Fruit fly (Drosophila melanogaster) whole organism, embryonic: ENCODE results near the gene Atg13.

Source experiments
- Adf1 ChIP-seq: fragments of 200-800 bp; sonication (Bioruptor generic); IDR thresholded peaks from 2 replicates; pipeline ENCODE4 v1.3.6; 2022; ENCODE audit warnings: missing biosample characterization, missing genetic modification characterization
- Awh ChIP-seq: fragments of 200-800 bp; sonication (Bioruptor generic); IDR thresholded peaks from 2 replicates; pipeline ENCODE4, ENCODE4 v1.3.6; 2022; ENCODE audit warnings: missing biosample characterization, missing genetic modification characterization
- Blimp-1 ChIP-seq: fragments of 200-800 bp; sonication (Bioruptor generic); optimal IDR thresholded peaks from 3 replicates; lab custom pipeline; 2018; ENCODE audit warnings: missing biosample characterization, missing genetic modification characterization, mild to moderate bottlenecking, moderate library complexity, missing genetic modification reagents
- CG1024 ChIP-seq: fragments of 200-800 bp; sonication (Bioruptor generic); IDR thresholded peaks from 2 replicates; pipeline ENCODE4 v1.3.6; 2022; ENCODE audit warnings: missing biosample characterization, missing genetic modification characterization
- CG10366 ChIP-seq: fragments of 200-800 bp; sonication (Bioruptor generic); IDR thresholded peaks from 2 replicates; pipeline ENCODE4 v1.3.6; 2022; ENCODE audit warnings: missing biosample characterization, missing genetic modification characterization
- CG10543 ChIP-seq: fragments of 200-800 bp; sonication (Bioruptor generic); optimal IDR thresholded peaks from 3 replicates; lab custom pipeline; 2017; ENCODE audit warnings: missing biosample characterization, mild to moderate bottlenecking, missing genetic modification characterization, moderate library complexity
- CG10565 ChIP-seq: fragments of 200-800 bp; sonication (Bioruptor generic); optimal IDR thresholded peaks from 3 replicates; lab custom pipeline; 2016; ENCODE audit warnings: missing biosample characterization, mild to moderate bottlenecking, missing genetic modification characterization
- CG12071 ChIP-seq: fragments of 200-800 bp; sonication (Bioruptor generic); optimal IDR thresholded peaks from 3 replicates; lab custom pipeline; 2018; ENCODE audit warnings: missing biosample characterization, mild to moderate bottlenecking, missing genetic modification characterization
- CG12299 ChIP-seq: fragments of 200-800 bp; sonication (Bioruptor generic); optimal IDR thresholded peaks from 2 replicates; lab custom pipeline; 2018; ENCODE audit warnings: missing biosample characterization, mild to moderate bottlenecking, missing genetic modification characterization
- CG1233 ChIP-seq: fragments of 200-800 bp; sonication (Bioruptor generic); optimal IDR thresholded peaks from 4 replicates; lab custom pipeline; 2018; ENCODE audit warnings: missing biosample characterization, mild to moderate bottlenecking, missing genetic modification characterization
- CG14860 ChIP-seq: fragments of 200-800 bp; sonication (Bioruptor generic); IDR thresholded peaks from 3 replicates; pipeline ENCODE4 v1.3.6; 2022; ENCODE audit warnings: missing biosample characterization, missing genetic modification characterization; ENCODE audit not compliant: partially characterized antibody
- CG15479 ChIP-seq: fragments of 200-800 bp; sonication (Bioruptor generic); optimal IDR thresholded peaks from 3 replicates; lab custom pipeline; 2019; ENCODE audit warnings: missing biosample characterization, mild to moderate bottlenecking, missing genetic modification characterization, moderate library complexity
- CG1792 ChIP-seq: fragments of 200-800 bp; sonication (Bioruptor generic); optimal IDR thresholded peaks from 2 replicates; lab custom pipeline; 2016; ENCODE audit warnings: missing biosample characterization, missing genetic modification characterization
- CG18599 ChIP-seq: fragments of 200-800 bp; sonication (Bioruptor generic); optimal IDR thresholded peaks from 3 replicates; lab custom pipeline; 2017; ENCODE audit warnings: missing biosample characterization, missing genetic modification characterization, mild to moderate bottlenecking, moderate library complexity, missing genetic modification reagents
- CG2116 ChIP-seq: fragments of 200-800 bp; sonication (Bioruptor generic); optimal IDR thresholded peaks from 3 replicates; lab custom pipeline; 2018; ENCODE audit warnings: missing biosample characterization, mild to moderate bottlenecking, missing genetic modification characterization
- CG31365 ChIP-seq: fragments of 200-800 bp; sonication (Bioruptor generic); optimal IDR thresholded peaks from 2 replicates; lab custom pipeline; 2018; ENCODE audit warnings: missing biosample characterization, mild to moderate bottlenecking, missing genetic modification characterization
- CG32532 ChIP-seq: fragments of 200-800 bp; sonication (Bioruptor generic); IDR thresholded peaks from 2 replicates; pipeline ENCODE4 v1.3.6; 2022; ENCODE audit warnings: missing biosample characterization, missing genetic modification characterization
- CG34376 ChIP-seq: fragments of 200-800 bp; sonication (Bioruptor generic); optimal IDR thresholded peaks from 2 replicates; lab custom pipeline; 2018; ENCODE audit warnings: missing biosample characterization, mild to moderate bottlenecking, missing genetic modification characterization
- CG3847 ChIP-seq: fragments of 200-800 bp; sonication (Bioruptor generic); IDR thresholded peaks from 2 replicates; pipeline ENCODE4 v1.3.6; 2022; ENCODE audit warnings: missing biosample characterization, missing genetic modification characterization
- CG42726 ChIP-seq: fragments of 200-800 bp; sonication (Bioruptor generic); IDR thresholded peaks from 2 replicates; pipeline ENCODE4 v1.3.6; 2022; ENCODE audit warnings: missing biosample characterization, missing genetic modification characterization; ENCODE audit not compliant: partially characterized antibody
- CG4360 ChIP-seq: fragments of 200-800 bp; sonication (Bioruptor generic); IDR thresholded peaks from 2 replicates; pipeline ENCODE4 v1.3.6; 2022; ENCODE audit warnings: missing biosample characterization, missing genetic modification characterization
- CG4707 ChIP-seq: fragments of 200-800 bp; sonication (Bioruptor generic); optimal IDR thresholded peaks from 2 replicates; lab custom pipeline; 2018; ENCODE audit warnings: missing biosample characterization, mild to moderate bottlenecking, missing genetic modification characterization, moderate library complexity
- CG7745 ChIP-seq: fragments of 200-800 bp; sonication (Bioruptor generic); optimal IDR thresholded peaks from 2 replicates; lab custom pipeline; 2018; ENCODE audit warnings: missing biosample characterization, mild to moderate bottlenecking, missing genetic modification characterization, moderate library complexity
- CG8290 ChIP-seq, 3 experiments: fragments of 200-800 bp; sonication (Bioruptor generic); optimal IDR thresholded peaks; 2 replicates each; lab custom pipeline; 2016 to 2019; ENCODE audit warnings: missing biosample characterization in 3 of 3, missing genetic modification characterization in 3 of 3, mild to moderate bottlenecking in 2 of 3, moderate library complexity in 1 of 3
- CG9797 ChIP-seq: fragments of 200-800 bp; sonication (Bioruptor generic); optimal IDR thresholded peaks from 3 replicates; lab custom pipeline; 2018; ENCODE audit warnings: missing biosample characterization, mild to moderate bottlenecking, missing genetic modification characterization
- Dad ChIP-seq: fragments of 200-800 bp; sonication (Bioruptor generic); optimal IDR thresholded peaks from 3 replicates; lab custom pipeline; 2016; ENCODE audit warnings: missing biosample characterization, missing genetic modification characterization
- Dip2 ChIP-seq: fragments of 200-800 bp; sonication (Bioruptor generic); IDR thresholded peaks from 2 replicates; pipeline ENCODE4 v1.3.6; 2022; ENCODE audit warnings: missing biosample characterization, missing genetic modification characterization
- Dref ChIP-seq: fragments of 200-800 bp; sonication (Bioruptor generic); IDR thresholded peaks from 2 replicates; pipeline ENCODE4 v1.3.6; 2022; ENCODE audit warnings: missing biosample characterization, missing genetic modification characterization
- Fer1 ChIP-seq: fragments of 200-800 bp; sonication (Bioruptor generic); optimal IDR thresholded peaks from 2 replicates; lab custom pipeline; 2017; ENCODE audit warnings: missing biosample characterization, mild to moderate bottlenecking, missing genetic modification characterization
- Hmx ChIP-seq: fragments of 200-800 bp; sonication (Bioruptor generic); optimal IDR thresholded peaks from 2 replicates; lab custom pipeline; 2016; ENCODE audit warnings: missing biosample characterization, missing genetic modification characterization
- Pdp1 ChIP-seq, 2 experiments: fragments of 200-800 bp; sonication (Bioruptor generic); optimal IDR thresholded peaks; 3 replicates each; lab custom pipeline; 2016; ENCODE audit warnings: missing biosample characterization in 2 of 2, missing genetic modification characterization in 2 of 2, mild to moderate bottlenecking in 1 of 2, moderate library complexity in 1 of 2
- Ptx1 ChIP-seq: fragments of 200-800 bp; sonication (Bioruptor generic); IDR thresholded peaks from 2 replicates; pipeline ENCODE4 v1.3.6; 2022; ENCODE audit warnings: missing biosample characterization, missing genetic modification characterization
- Sin3A ChIP-seq: fragments of >200 bp; optimal IDR thresholded peaks from 2 replicates; lab custom pipeline; 2018
- Sox102F ChIP-seq: fragments of 200-800 bp; sonication (Bioruptor generic); optimal IDR thresholded peaks from 2 replicates; lab custom pipeline; 2018; ENCODE audit warnings: missing biosample characterization, mild to moderate bottlenecking, missing genetic modification characterization, moderate library complexity
- Vsx1 ChIP-seq: fragments of 200-800 bp; sonication (Bioruptor generic); optimal IDR thresholded peaks from 2 replicates; lab custom pipeline; 2017; ENCODE audit warnings: missing biosample characterization, mild to moderate bottlenecking, missing genetic modification characterization, missing genetic modification reagents
- al ChIP-seq: fragments of 200-800 bp; sonication (Bioruptor generic); IDR thresholded peaks from 2 replicates; pipeline ENCODE4 v1.3.6; 2022; ENCODE audit warnings: missing biosample characterization, missing genetic modification characterization
- crc ChIP-seq: fragments of 200-800 bp; sonication (Bioruptor generic); optimal IDR thresholded peaks from 2 replicates; lab custom pipeline; 2016; ENCODE audit warnings: missing biosample characterization, missing genetic modification characterization
- danr ChIP-seq: fragments of 200-800 bp; sonication (Bioruptor generic); IDR thresholded peaks from 2 replicates; pipeline ENCODE4 v1.3.6; 2022; ENCODE audit warnings: missing biosample characterization, missing genetic modification characterization
- dati ChIP-seq: fragments of 200-800 bp; sonication (Bioruptor generic); IDR thresholded peaks from 2 replicates; pipeline ENCODE4 v1.3.6; 2022; ENCODE audit warnings: missing biosample characterization, missing genetic modification characterization
- exex ChIP-seq: fragments of 200-800 bp; sonication (Bioruptor generic); optimal IDR thresholded peaks from 4 replicates; lab custom pipeline; 2018; ENCODE audit warnings: missing biosample characterization, mild to moderate bottlenecking, missing genetic modification characterization, moderate library complexity
- ftz-f1 ChIP-seq: fragments of 200-800 bp; sonication (Bioruptor generic); optimal IDR thresholded peaks from 2 replicates; lab custom pipeline; 2016; ENCODE audit warnings: missing biosample characterization, missing genetic modification characterization
- lmd ChIP-seq: fragments of 200-800 bp; sonication (Bioruptor generic); IDR thresholded peaks from 2 replicates; pipeline ENCODE4 v1.3.6; 2022; ENCODE audit warnings: missing biosample characterization, missing genetic modification characterization
- mirr ChIP-seq: fragments of 200-800 bp; sonication (Bioruptor generic); optimal IDR thresholded peaks from 3 replicates; lab custom pipeline; 2018; ENCODE audit warnings: missing biosample characterization, mild to moderate bottlenecking, missing genetic modification characterization
- nerfin-2 ChIP-seq: fragments of 200-800 bp; sonication (Bioruptor generic); IDR thresholded peaks from 2 replicates; pipeline ENCODE4 v1.3.6; 2022; ENCODE audit warnings: missing biosample characterization, missing genetic modification characterization; ENCODE audit not compliant: partially characterized antibody
- ro ChIP-seq: fragments of 200-800 bp; sonication (Bioruptor generic); IDR thresholded peaks from 2 replicates; pipeline ENCODE4 v1.3.6; 2022; ENCODE audit warnings: missing biosample characterization, missing genetic modification characterization
- sd ChIP-seq: fragments of 200-800 bp; sonication (Bioruptor generic); optimal IDR thresholded peaks from 3 replicates; lab custom pipeline; 2018; ENCODE audit warnings: missing biosample characterization, mild to moderate bottlenecking, missing genetic modification characterization, moderate library complexity
- tap ChIP-seq: fragments of 200-800 bp; optimal IDR thresholded peaks from 3 replicates; lab custom pipeline; 2019; ENCODE audit warnings: missing biosample characterization, mild to moderate bottlenecking, missing genetic modification characterization, moderate library complexity
- tup ChIP-seq: fragments of 200-800 bp; sonication (Bioruptor generic); optimal IDR thresholded peaks from 2 replicates; lab custom pipeline; 2016; ENCODE audit warnings: missing biosample characterization, mild to moderate bottlenecking, missing genetic modification characterization, moderate library complexity
- wdn ChIP-seq: fragments of 200-800 bp; sonication (Bioruptor generic); IDR thresholded peaks from 2 replicates; pipeline ENCODE4 v1.3.6; 2022; ENCODE audit warnings: missing biosample characterization, missing genetic modification characterization

Atg13 gene

DNA sequence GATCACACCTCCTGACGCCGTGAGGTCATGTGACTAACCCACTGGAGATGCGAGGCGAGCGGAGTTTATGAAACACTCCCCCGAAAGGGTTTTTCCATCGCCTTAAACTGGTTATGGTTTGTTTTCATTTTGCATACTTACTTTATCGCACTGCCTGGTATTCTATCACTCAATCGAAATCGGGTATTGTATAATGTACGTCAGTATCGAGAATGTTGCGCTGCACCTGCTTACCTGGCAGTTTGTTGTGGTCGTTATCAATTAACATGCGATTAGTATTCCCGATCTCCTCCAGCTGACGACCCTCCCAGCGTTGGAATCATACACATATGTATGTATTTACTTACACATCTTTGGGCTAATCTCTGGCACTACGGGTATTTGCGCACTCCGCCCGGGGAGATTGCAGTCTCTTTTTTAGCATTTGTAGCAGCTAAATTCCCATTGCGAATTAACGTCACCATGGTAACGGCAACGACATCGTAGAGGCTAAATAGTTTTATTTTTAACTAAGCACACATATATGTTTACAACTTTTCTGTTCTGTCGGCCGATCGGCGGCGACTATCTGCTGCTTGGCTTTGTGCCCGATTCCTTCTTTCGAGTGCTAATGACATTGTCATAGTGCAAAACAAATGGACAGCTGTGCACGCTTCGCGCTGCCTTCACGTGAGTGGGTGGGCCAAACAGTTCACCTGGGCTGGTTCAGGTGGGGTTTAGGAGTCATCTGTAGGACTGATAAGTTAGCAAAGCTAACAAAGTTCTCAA lies 3.5 kb downstream of the Atg13 start (continued):
- TF ChIP-seq nerfin-2 (GFP tag; lab: Robert Waterston, UW) (no peak; the same call in 1 of the 2 replicates), Dip2 (GFP tag; lab: Robert Waterston, UW) (no peak), CG1024 (GFP tag; lab: Robert Waterston, UW) (peak; percentile 27; the same call in 1 of the 2 replicates), CG14860 (no peak), tup (GFP tag; lab: Kevin White, UChicago) (no peak), Ptx1 (no peak), CG18599 (peak; percentile 45), CG9797 (GFP tag; lab: Kevin White, UChicago) (no peak), Adf1 (GFP tag; lab: Robert Waterston, UW) (no peak), Fer1 (GFP tag; lab: Kevin White, UChicago) (no peak), exex (peak; percentile 47), CG32532 (GFP tag; lab: Robert Waterston, UW) (peak; percentile 7; the same call in 1 of the 2 replicates), Sox102F (GFP tag; lab: Kevin White, UChicago) (no peak), ro (GFP tag; lab: Robert Waterston, UW) (no peak), sd (tag; lab: Kevin White, UChicago) (no peak), CG34376 (GFP tag; lab: Kevin White, UChicago) (peak; percentile 34), CG42726 (GFP tag; lab: Robert Waterston, UW) (no peak), danr (GFP tag; lab: Robert Waterston, UW) (no peak), tap (tag; lab: Kevin White, UChicago) (no peak), Vsx1 (GFP tag; lab: Kevin White, UChicago) (no peak), CG1792 (GFP tag; lab: Kevin White, UChicago) (no peak), CG15479 (GFP tag; lab: Kevin White, UChicago) (no peak), Awh (no peak), CG12071 (GFP tag; lab: Kevin White, UChicago) (no peak), Dad (GFP tag; lab: Kevin White, UChicago) (no peak), CG10366 (GFP tag; lab: Robert Waterston, UW) (no peak), Dref (GFP tag; lab: Robert Waterston, UW) (no peak), wdn (GFP tag; lab: Robert Waterston, UW) (no peak), CG10543 (GFP tag; lab: Kevin White, UChicago) (peak; percentile 43), Hmx (no peak), CG12299 (no peak), ftz-f1 (GFP tag; lab: Kevin White, UChicago) (no peak), CG3847 (GFP tag; lab: Robert Waterston, UW) (no peak), CG10565 (GFP tag; lab: Kevin White, UChicago) (no peak), al (GFP tag; lab: Robert Waterston, UW) (no peak), CG2116 (GFP tag; lab: Kevin White, UChicago) (no peak), CG8290 (GFP tag; optimal IDR thresholded peaks at IDR 0.05; lab: Kevin White, UChicago) (no peak), CG8290 (tag; optimal IDR thresholded peaks at IDR 0.05; lab: Kevin White, UChicago) (peak in 1 of 2 experiments; percentile 41), CG4707 (GFP tag; lab: Kevin White, UChicago) (no peak), CG1233 (GFP tag; lab: Kevin White, UChicago) (peak; percentile 6), CG4360 (GFP tag; lab: Robert Waterston, UW) (0 out of 2 replicates have a peak, but pooled peaks have one; percentile 17), Sin3A (lab: Kevin White, UChicago) (no peak), CG31365 (tag; lab: Kevin White, UChicago) (no peak), dati (GFP tag; lab: Robert Waterston, UW) (no peak), Pdp1 (GFP tag; optimal IDR thresholded peaks at IDR 0.05; lab: Kevin White, UChicago) (peak in 1 of 2 experiments; percentile 87), crc (no peak), CG7745 (tag; lab: Kevin White, UChicago) (no peak), lmd (GFP tag; lab: Robert Waterston, UW) (0 out of 2 replicates have a peak, but pooled peaks have one; percentile 16), mirr (peak; percentile 1), Blimp-1 (GFP tag; lab: Kevin White, UChicago) (no peak)
